Fruit fly (Drosophila melanogaster) whole organism: ENCODE data around the gene CG33784.

Experiments used
- CG8478 ChIP-seq: fragments of >200 bp; optimal IDR thresholded peaks from 2 replicates; lab custom pipeline; 2018; ENCODE audit warnings: inconsistent platforms
- Dll ChIP-seq: fragments of >200 bp; optimal IDR thresholded peaks from 2 replicates; lab custom pipeline; 2017
- EcR ChIP-seq, 2 experiments: fragments of >200 bp; optimal IDR thresholded peaks; 2 replicates each; lab custom pipeline; 2017; ENCODE audit warnings: missing biosample characterization in 2 of 2, missing genetic modification characterization in 2 of 2, missing genetic modification reagents in 2 of 2
- pan ChIP-seq: fragments of >200 bp; optimal IDR thresholded peaks from 2 replicates; lab custom pipeline; 2017
- psq ChIP-seq: fragments of >200 bp; optimal IDR thresholded peaks from 2 replicates; lab custom pipeline; 2017
- usp ChIP-seq: fragments of >200 bp; optimal IDR thresholded peaks from 2 replicates; lab custom pipeline; 2017; ENCODE audit warnings: missing biosample characterization, missing genetic modification characterization, mixed read lengths

Gene CG33784

DNA sequence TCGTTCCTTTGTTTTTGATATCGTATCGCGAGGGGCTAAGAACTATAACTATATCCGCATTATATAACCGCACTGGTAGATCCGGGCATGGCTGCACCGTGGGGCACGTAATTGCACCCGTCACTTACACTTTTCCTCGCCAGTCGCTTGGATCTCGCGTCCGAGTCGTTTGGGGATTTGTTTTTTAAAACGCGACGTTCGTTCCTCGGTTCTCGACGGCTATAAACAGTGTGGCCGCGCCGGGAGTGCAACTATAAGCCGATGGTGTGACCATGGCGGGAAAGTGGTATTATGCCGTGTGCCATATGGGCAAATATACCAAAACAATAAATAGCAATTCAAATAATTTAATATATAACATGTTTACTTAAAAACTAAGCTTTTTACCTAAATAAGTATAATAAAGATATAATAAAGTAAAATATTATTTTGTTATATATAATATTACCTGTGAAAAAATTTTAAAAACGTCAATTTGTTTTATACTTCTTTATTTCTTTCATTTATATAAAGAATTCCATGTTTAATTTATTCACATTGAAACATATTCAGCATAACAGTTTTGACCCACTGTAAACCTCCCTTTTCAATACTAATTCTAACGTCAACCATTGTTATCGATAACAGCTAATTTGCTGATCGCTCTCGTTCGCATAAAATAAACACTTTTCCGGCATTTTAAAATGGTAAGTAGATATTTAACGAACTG lies 24.9 kb upstream of the CG33784 start, which contains the start of the genes Mical and CG3909:
Gene Mical, minus strand, starts transcription at position 232 of the 709 bp plus-strand sequence.
Gene CG3909, plus strand, starts transcription at position 607 of the 709 bp plus-strand sequence.
- no peak for TF ChIP-seq psq (lab: Kevin White, UChicago)
- TF ChIP-seq EcR (GFP tag; optimal IDR thresholded peaks at IDR 0.05; lab: Kevin White, UChicago), result no peak
- TF ChIP-seq Dll (lab: Kevin White, UChicago), result no peak
- TF ChIP-seq usp (GFP tag; lab: Kevin White, UChicago), result no peak
- no peak for TF ChIP-seq pan
- no peak for TF ChIP-seq CG8478 (lab: Kevin White, UChicago)

DNA sequence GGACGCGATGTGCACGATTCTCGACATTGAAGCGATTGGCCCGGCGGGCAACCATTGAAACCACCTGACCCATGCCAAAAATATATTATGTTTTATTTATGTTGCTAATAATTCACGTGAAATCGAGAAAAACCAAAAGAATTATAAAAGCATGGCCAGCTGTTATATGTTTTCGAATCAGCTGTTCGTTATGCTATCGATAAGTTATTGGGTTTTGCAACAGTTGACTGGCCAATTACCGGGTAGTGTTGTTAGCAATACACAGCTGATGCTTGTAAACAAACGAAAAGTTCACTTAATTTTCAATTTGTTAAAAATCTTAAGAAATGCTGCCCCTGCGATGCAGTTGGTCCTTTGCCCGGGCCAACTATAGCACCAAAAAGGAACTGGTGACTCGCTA lies 22.4 kb upstream of the CG33784 start, which contains the start of the genes CG11722 and mtTFB2:
Gene CG11722, minus strand, starts transcription at position 200 of the 400 bp plus-strand sequence.
Gene mtTFB2, plus strand, starts transcription at position 232 of the 400 bp plus-strand sequence.
- no peak for TF ChIP-seq EcR (GFP tag; optimal IDR thresholded peaks at IDR 0.05; lab: Kevin White, UChicago)
- TF ChIP-seq psq (lab: Kevin White, UChicago), result no peak
- TF ChIP-seq Dll (lab: Kevin White, UChicago), result no peak
- no peak for TF ChIP-seq CG8478 (lab: Kevin White, UChicago)
- TF ChIP-seq pan, result no peak
- no peak for TF ChIP-seq usp (GFP tag; lab: Kevin White, UChicago)

DNA sequence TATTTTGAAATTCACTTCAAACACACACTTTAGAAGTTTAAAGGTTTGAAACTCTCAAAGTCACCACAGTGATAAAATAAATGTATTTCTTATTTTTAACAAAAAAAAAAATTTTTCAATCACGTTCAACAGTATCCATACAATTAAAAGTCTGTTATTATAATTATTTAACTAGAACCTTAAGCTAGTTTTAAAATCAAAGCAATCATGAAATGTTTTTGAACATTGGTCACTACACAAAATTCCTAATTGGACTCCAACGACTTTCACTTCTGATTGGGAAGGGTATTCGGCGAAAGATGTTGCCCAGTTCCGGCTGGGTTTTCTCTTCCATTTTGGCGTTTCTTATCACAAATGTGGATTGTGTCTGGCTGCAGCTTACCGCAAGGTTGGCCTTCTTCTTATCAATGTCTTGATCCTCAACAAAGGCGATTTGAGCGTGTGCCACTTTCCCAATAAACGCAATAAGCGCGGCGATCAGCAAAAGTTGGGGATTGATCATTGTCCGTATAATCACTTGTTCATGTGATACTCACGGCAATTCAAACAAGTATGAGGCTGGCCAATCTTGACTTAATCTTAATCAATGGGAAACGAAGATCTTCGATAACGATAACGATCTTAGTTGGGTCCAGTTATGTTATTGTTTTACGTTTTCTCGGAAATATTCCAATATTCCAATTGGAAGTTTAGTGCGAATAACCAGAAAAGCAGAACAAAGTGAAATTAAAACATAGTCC lies 19.5 kb upstream of the CG33784 start:
- TF ChIP-seq Dll (lab: Kevin White, UChicago), result no peak
- no peak for TF ChIP-seq CG8478 (lab: Kevin White, UChicago)
- TF ChIP-seq usp (GFP tag; lab: Kevin White, UChicago), result no peak
- no peak for TF ChIP-seq EcR (GFP tag; optimal IDR thresholded peaks at IDR 0.05; lab: Kevin White, UChicago)
- no peak for TF ChIP-seq psq (lab: Kevin White, UChicago)
- no peak for TF ChIP-seq pan

DNA sequence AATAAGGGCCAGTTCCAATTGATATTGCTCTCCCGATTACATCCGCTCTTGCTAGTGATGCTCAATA lies 19.1 kb upstream of the CG33784 start, which contains the start of gene CG12811:
Gene CG12811, minus strand, starts transcription at position 23 of the 67 bp plus-strand sequence.
- TF ChIP-seq pan (no peak), usp (GFP tag; lab: Kevin White, UChicago) (no peak), EcR (GFP tag; optimal IDR thresholded peaks at IDR 0.05; lab: Kevin White, UChicago) (no peak), Dll (lab: Kevin White, UChicago) (no peak), psq (lab: Kevin White, UChicago) (no peak), CG8478 (lab: Kevin White, UChicago) (no peak)

DNA sequence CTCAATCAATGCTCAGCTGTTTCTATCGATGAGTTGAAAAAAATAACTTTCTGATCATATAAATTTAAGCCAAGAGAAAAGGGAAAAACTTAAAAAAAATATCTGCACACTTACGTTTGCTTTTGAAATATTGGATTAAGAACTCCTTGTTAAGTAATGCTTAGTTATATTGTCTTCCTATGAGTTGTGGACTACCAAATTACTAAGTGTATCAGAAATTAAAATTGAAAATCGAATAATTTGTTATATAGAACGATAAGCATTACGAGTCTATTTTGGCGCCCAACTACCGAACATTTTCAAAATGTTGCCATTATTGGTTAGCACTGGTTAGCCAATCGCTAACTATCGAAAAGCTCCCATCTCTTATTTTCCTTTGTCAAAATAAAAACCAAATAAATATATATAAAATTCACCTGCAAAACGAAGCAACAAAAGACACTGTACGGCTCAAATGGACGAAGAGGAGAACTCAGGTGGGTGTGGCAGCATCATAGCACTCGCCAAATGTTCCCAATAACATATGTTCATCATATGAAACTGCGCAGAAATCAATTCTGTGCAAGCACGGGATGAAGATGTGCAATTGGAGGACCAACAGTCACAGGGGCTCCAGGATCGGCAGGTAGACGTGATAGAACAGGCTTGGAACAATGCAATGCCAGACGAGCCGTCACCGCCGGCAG lies 18.7 kb upstream of the CG33784 start, which contains the start of gene ohgt:
Gene ohgt, plus strand, starts transcription at position 358 of the 686 bp plus-strand sequence.
- TF ChIP-seq pan (no peak), CG8478 (lab: Kevin White, UChicago) (no peak), EcR (GFP tag; optimal IDR thresholded peaks at IDR 0.05; lab: Kevin White, UChicago) (no peak), psq (lab: Kevin White, UChicago) (no peak), Dll (lab: Kevin White, UChicago) (no peak), usp (GFP tag; lab: Kevin White, UChicago) (no peak)

DNA sequence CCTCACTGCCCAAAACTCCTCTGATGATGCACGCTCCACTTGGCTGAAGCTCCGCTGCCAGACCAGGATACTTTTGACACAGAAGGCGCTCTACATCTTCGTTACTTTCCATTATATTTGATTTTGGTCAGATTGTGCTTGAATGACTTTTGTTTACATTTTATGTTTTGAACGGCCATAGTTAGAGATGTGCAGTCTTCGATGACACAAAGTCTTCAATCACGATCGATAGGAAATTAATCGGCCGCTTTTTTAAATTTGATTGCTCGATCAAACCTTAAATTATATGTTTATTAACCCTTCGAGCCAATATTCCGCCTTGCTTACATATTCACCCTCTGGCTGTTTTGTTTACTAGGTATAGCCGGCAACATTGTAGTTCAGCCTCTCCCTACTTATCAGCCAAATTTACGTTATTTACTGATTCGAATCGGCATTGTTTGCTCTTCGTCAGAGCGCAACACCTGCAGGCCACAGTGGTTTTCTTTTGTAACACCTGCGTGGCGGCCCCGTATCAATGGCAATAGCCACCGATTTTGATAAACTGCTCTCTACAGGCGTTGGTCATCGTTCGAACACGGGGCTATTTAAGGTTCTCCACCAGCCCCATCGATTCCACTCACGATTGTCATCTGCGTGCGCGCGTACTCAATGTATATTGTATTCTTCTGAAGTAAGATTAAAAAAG lies 14.9 kb upstream of the CG33784 start, which contains the start of the genes Fancl and Npc2e:
Gene Fancl, minus strand, starts transcription at position 175 of the 688 bp plus-strand sequence.
Gene Npc2e, plus strand, starts transcription at position 638 of the 688 bp plus-strand sequence.
- TF ChIP-seq psq (lab: Kevin White, UChicago) (no peak), usp (GFP tag; lab: Kevin White, UChicago) (no peak), CG8478 (lab: Kevin White, UChicago) (no peak), Dll (lab: Kevin White, UChicago) (no peak), EcR (GFP tag; optimal IDR thresholded peaks at IDR 0.05; lab: Kevin White, UChicago) (no peak), pan (no peak)

DNA sequence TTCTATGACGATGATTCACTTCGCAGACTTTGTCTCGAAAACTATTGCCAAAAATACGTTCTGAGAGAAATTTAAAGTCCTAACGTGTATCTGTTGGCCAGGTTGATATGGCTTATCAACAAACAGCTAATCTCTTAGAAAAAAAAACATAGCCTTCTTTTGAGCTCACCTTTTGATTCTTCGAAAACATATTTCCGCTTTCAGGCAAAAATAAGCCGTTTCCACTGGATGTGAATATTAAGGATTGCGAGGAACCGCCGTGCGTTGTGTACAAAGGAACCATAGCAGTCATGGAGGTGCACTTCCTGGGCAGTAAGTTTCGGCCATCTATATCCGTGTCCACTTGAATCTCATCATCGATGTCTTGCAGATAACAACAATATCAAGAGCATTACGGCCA lies 14.1 kb upstream of the CG33784 start:
- TF ChIP-seq CG8478 (lab: Kevin White, UChicago) (no peak), EcR (GFP tag; optimal IDR thresholded peaks at IDR 0.05; lab: Kevin White, UChicago) (no peak), psq (lab: Kevin White, UChicago) (no peak), usp (GFP tag; lab: Kevin White, UChicago) (no peak), pan (no peak), Dll (lab: Kevin White, UChicago) (no peak)

DNA sequence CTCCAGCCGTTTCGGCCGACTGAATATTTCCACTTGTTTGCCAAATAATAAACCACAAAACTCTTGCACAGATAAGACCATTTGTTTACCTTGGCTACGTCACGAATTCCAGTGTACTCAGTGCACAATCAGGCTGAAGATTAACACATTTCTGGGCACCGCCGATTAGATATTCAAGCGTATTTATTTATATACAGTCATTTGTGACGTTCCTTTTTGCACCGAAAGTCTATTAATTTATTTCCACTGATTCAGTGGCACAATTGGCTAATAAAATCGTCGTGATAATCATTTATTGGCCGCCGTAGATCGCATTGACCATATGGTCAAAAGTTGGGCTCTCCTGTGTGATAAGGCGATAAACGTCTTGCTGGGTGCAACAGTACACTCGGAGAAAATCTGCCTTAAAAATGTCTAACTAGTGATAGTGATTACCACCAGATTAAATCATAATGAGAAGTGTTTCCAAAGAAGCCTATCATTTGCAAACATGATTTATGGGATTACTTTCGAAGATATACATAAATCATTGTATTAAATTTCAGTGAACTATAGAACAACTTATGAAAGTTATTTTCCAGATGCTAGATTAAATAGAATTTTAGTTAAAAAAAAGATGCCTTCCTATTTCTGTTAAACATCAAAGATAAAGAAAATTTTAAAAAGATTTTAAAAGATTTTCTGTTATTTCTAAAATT lies 13.3 kb upstream of the CG33784 start:
- no peak for TF ChIP-seq usp (GFP tag; lab: Kevin White, UChicago)
- no peak for TF ChIP-seq pan

DNA sequence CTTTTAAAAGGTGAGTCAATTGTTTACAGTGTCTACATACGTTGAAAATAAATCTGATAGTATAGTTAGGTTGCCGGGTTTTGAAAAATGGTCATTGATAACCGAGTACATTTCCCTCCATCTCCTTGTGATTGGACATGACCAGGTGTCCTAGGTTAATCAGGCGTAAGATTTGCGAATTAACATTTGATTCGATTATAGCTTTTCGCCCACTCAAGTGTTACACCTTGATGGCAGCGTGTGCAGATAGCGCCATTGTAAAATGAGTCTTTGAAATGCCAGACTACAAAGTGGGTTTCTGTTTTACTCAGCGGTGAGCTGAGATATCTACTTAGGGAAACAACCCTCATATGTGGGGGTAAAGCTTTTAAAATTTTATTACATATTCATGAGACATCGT lies 12.7 kb upstream of the CG33784 start:
- no peak for TF ChIP-seq psq (lab: Kevin White, UChicago)
- no peak for TF ChIP-seq usp (GFP tag; lab: Kevin White, UChicago)
- TF ChIP-seq Dll (lab: Kevin White, UChicago), result no peak
- TF ChIP-seq CG8478 (lab: Kevin White, UChicago), result no peak
- no peak for TF ChIP-seq EcR (GFP tag; optimal IDR thresholded peaks at IDR 0.05; lab: Kevin White, UChicago)
- no peak for TF ChIP-seq pan

DNA sequence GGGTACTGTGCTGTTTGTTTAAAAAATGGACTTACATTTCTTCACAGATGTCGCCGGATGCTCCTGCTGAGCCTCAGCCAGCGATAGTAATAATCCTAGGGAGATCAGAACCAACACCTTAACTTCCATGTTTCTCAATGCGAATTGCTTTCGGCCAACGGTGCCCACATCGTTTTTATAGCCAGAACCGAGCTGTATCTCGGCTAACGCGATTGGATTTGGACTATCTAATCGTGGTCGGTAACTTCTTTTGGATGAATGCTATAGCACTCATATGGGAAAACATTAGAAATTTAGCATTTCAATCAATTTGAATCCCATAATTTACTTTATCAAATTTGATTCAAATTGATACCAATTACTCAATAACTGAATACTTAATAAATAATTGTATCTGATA lies 11.8 kb upstream of the CG33784 start, which contains the start of gene Npc2d:
Gene Npc2d, minus strand, starts transcription at position 133 of the 400 bp plus-strand sequence.
- TF ChIP-seq Dll (lab: Kevin White, UChicago), result no peak
